Fruit fly (Drosophila melanogaster): ENCODE results near the gene Tsp96F.

dm6 chr3R:25897176-25897575, 15.9 kb upstream of the Tsp96F start, which contains the start of gene Mco3:
- TF ChIP-seq D1 (tag; optimal IDR thresholded peaks at IDR 0.05) (no peak), CG12605 (GFP tag; IDR thresholded peaks at IDR 0.05) (no peak)

Measured in whole organism, pupa.